Fruit fly (Drosophila melanogaster) whole organism: ENCODE measurements around the gene Taf4.

Experiments used
- CG8478 ChIP-seq: fragments of >200 bp; optimal IDR thresholded peaks from 2 replicates; lab custom pipeline; 2018; ENCODE audit warnings: inconsistent platforms
- EcR ChIP-seq, 2 experiments: fragments of >200 bp; optimal IDR thresholded peaks; 2 replicates each; lab custom pipeline; 2017; ENCODE audit warnings: missing biosample characterization in 2 of 2, missing genetic modification characterization in 2 of 2, missing genetic modification reagents in 2 of 2
- pan ChIP-seq: fragments of >200 bp; optimal IDR thresholded peaks from 2 replicates; lab custom pipeline; 2017
- psq ChIP-seq: fragments of >200 bp; optimal IDR thresholded peaks from 2 replicates; lab custom pipeline; 2017

DNA sequence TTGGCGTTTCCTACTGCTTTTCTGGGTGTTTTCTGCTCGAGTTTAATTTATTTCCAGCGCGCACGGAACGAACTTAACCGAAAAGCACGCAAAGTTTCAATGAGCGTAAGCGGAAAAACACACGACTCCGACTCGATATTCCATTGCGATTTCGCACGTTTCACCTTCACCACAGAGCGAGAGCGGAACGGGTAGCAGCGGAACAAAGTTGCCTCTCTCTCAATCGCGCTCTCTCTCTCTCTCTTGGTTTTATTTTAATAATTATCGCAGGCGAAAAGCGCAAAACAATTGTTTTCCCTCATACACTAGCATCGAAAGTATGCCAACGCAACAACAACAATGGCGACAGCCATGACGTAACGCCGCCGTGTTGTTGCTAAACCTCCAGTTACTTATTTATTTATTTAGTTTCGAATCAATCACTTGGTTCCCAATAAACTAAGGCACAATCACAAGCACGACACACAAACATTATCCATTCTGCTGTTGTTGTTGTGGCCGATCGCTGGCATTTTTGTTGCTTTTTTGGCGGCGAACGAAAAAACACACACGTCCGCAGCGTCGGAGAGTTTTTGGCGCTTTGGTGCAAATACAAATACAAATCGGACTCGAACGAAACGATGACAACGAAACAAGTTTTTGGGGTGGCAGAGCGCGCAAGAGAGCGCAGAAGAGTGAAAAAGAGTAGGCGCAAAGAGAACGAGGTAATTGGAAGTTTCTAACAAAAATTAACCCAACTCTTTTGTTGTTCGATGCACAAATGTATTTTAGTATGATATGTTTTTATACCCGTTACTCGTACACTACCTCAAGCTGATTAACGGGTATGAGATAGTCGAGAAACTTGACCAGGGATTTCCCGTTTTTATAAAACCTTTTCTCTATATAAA, 51.4 kb downstream of the Taf4 start, which contains the start of gene CG5151:
- TF ChIP-seq pan (lab: Kevin White, UChicago) (no peak), EcR (GFP tag; optimal IDR thresholded peaks at IDR 0.05; lab: Kevin White, UChicago) (no peak), CG8478 (lab: Kevin White, UChicago) (no peak), psq (lab: Kevin White, UChicago) (no peak)
